Fruit fly (Drosophila melanogaster) whole organism, adult: ENCODE measurements around the gene CG8219.
A peak's percentile ranks its signal among the peaks of the same experiment; 100 is the strongest.

Experiments
- CG11617 ChIP-seq: fragments of 200-800 bp; sonication (Bioruptor generic); optimal IDR thresholded peaks from 2 replicates; lab custom pipeline; 2017; ENCODE audit warnings: mild to moderate bottlenecking, missing biosample characterization, missing genetic modification reagents, missing genetic modification characterization
- CG12768 ChIP-seq: fragments of 200-800 bp; sonication (Bioruptor generic); optimal IDR thresholded peaks from 2 replicates; lab custom pipeline; 2017; ENCODE audit warnings: missing biosample characterization, missing genetic modification characterization, mild to moderate bottlenecking, moderate library complexity, missing genetic modification reagents
- CG14711 ChIP-seq: fragments of 200-800 bp; sonication (Bioruptor generic); optimal IDR thresholded peaks from 2 replicates; lab custom pipeline; 2018; ENCODE audit warnings: missing biosample characterization, mild to moderate bottlenecking, missing genetic modification characterization, moderate library complexity
- CG1620 ChIP-seq: fragments of 200-800 bp; sonication (Bioruptor generic); optimal IDR thresholded peaks from 2 replicates; lab custom pipeline; 2016; ENCODE audit warnings: missing biosample characterization, missing genetic modification characterization
- CG33017 ChIP-seq: fragments of 200-800 bp; sonication (Bioruptor generic); optimal IDR thresholded peaks from 2 replicates; lab custom pipeline; 2018; ENCODE audit warnings: missing biosample characterization, mild to moderate bottlenecking, missing genetic modification characterization, moderate library complexity
- CG5204 ChIP-seq: fragments of 200-800 bp; sonication (Bioruptor generic); optimal IDR thresholded peaks from 2 replicates; lab custom pipeline; 2016; ENCODE audit warnings: missing biosample characterization, missing genetic modification characterization
- CG7045 ChIP-seq: fragments of 200-800 bp; sonication (Bioruptor generic); optimal IDR thresholded peaks from 2 replicates; lab custom pipeline; 2017; ENCODE audit warnings: missing biosample characterization, mild to moderate bottlenecking, missing genetic modification characterization
- CG7101 ChIP-seq: fragments of 200-800 bp; sonication (Bioruptor generic); optimal IDR thresholded peaks from 2 replicates; lab custom pipeline; 2018; ENCODE audit warnings: missing biosample characterization, mild to moderate bottlenecking, missing genetic modification characterization, moderate library complexity
- Clk ChIP-seq: fragments of 200-800 bp; sonication (Bioruptor generic); optimal IDR thresholded peaks from 2 replicates; lab custom pipeline; 2017; ENCODE audit warnings: missing biosample characterization, missing genetic modification characterization
- Crg-1 ChIP-seq: fragments of 200-800 bp; sonication (Bioruptor generic); optimal IDR thresholded peaks from 2 replicates; lab custom pipeline; 2016; ENCODE audit warnings: missing biosample characterization, missing genetic modification characterization
- Hr96 ChIP-seq: fragments of 200-800 bp; sonication (Bioruptor generic); optimal IDR thresholded peaks from 2 replicates; lab custom pipeline; 2016; ENCODE audit warnings: missing biosample characterization, missing genetic modification characterization
- Mnt ChIP-seq: fragments of 200-800 bp; sonication (Bioruptor generic); optimal IDR thresholded peaks from 2 replicates; lab custom pipeline; 2016; ENCODE audit warnings: missing biosample characterization, mild to moderate bottlenecking, missing genetic modification characterization
- bab1 ChIP-seq: fragments of 200-800 bp; sonication (Bioruptor generic); optimal IDR thresholded peaks from 3 replicates; lab custom pipeline; 2019; ENCODE audit warnings: missing biosample characterization, mild to moderate bottlenecking, missing genetic modification characterization, moderate library complexity
- cic ChIP-seq: fragments of 200-800 bp; sonication (Bioruptor generic); optimal IDR thresholded peaks from 2 replicates; lab custom pipeline; 2017; ENCODE audit warnings: missing biosample characterization, mild to moderate bottlenecking, missing genetic modification characterization, moderate library complexity
- cnc ChIP-seq, 2 experiments: fragments of >200 bp; optimal IDR thresholded peaks; 2 replicates each; lab custom pipeline; 2017
- kay ChIP-seq: fragments of 200-800 bp; sonication (Bioruptor generic); peaks from one replicate; lab custom pipeline; 2016; ENCODE audit warnings: missing biosample characterization, missing genetic modification characterization, borderline replicate concordance
- ovo ChIP-seq: fragments of 200-800 bp; sonication (Bioruptor generic); optimal IDR thresholded peaks from 2 replicates; lab custom pipeline; 2016; ENCODE audit warnings: missing biosample characterization, missing genetic modification characterization
- pad ChIP-seq: fragments of 200-800 bp; sonication (Bioruptor generic); optimal IDR thresholded peaks from 3 replicates; lab custom pipeline; 2017; ENCODE audit warnings: missing biosample characterization, missing genetic modification characterization, mild to moderate bottlenecking, moderate library complexity, missing genetic modification reagents
- tj ChIP-seq: fragments of 200-800 bp; sonication (Bioruptor generic); optimal IDR thresholded peaks from 3 replicates; lab custom pipeline; 2017; ENCODE audit warnings: missing biosample characterization, mild to moderate bottlenecking, missing genetic modification characterization, moderate library complexity
- toe ChIP-seq: fragments of 200-800 bp; sonication (Bioruptor generic); optimal IDR thresholded peaks from 2 replicates; lab custom pipeline; 2016; ENCODE audit warnings: missing biosample characterization, missing genetic modification characterization

The CG8219 gene

DNA sequence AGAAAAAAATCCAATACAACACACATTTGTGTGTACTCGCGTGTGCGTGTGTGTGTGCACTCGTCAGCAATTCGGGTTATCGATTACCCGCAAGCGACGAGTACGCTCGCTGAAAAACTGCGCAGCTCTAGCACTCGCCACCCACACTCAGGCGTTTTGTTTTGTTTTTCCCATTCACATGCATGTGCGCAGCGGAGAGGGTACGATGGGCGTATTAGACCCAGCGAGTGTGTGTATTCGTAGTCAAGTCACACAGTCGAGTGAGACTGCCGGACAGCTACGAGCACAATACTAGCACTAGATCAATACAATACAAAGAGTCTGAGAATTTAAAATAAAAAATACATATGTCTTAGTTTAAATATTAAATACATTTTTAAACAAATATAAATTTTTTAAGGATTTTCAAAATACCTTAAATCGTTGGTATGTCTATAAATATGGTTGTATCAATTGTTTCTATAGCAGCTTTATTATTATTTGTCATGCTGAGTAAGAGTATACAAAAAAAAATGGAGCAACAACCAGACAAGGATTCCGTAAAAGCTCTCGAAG is 15.3 kb upstream of the CG8219 start, which contains the start of the genes D19B and CG43293:
Gene D19B, minus strand, starts transcription at position 37 of the 555 bp plus-strand sequence.
Gene CG43293, plus strand, starts transcription at position 306 of the 555 bp plus-strand sequence.
- peak; percentile 65 for TF ChIP-seq Hr96
- peak; percentile 76 for TF ChIP-seq CG12768 (GFP tag; lab: Kevin White, UChicago)
- TF ChIP-seq CG14711 (tag; lab: Kevin White, UChicago) = peak; percentile 74
- TF ChIP-seq bab1 (GFP tag; lab: Kevin White, UChicago) = peak; percentile 84
- peak; percentile 54 for TF ChIP-seq Crg-1 (GFP tag; lab: Kevin White, UChicago)
- peak; percentile 100 for TF ChIP-seq Mnt
- TF ChIP-seq CG7045 = peak; percentile 78
- peak; percentile 76 for TF ChIP-seq CG1620 (GFP tag; lab: Kevin White, UChicago)
- TF ChIP-seq CG33017 (tag; lab: Kevin White, UChicago) = peak; percentile 75
- peak; percentile 98 for TF ChIP-seq cic (GFP tag; lab: Kevin White, UChicago)
- TF ChIP-seq tj (GFP tag; lab: Kevin White, UChicago) = peak; percentile 78
- TF ChIP-seq cnc (optimal IDR thresholded peaks at IDR 0.05; lab: Kevin White, UChicago) = no peak
- TF ChIP-seq pad (GFP tag; lab: Kevin White, UChicago) = peak; percentile 54
- peak; percentile 74 for TF ChIP-seq CG7101 (tag; lab: Kevin White, UChicago)
- peak; percentile 64 for TF ChIP-seq CG5204 (GFP tag; lab: Kevin White, UChicago)
- peak; percentile 3 for TF ChIP-seq ovo (GFP tag; lab: Kevin White, UChicago)
- TF ChIP-seq kay = no peak
- TF ChIP-seq toe (GFP tag; lab: Kevin White, UChicago) = peak; percentile 60
- peak; percentile 82 for TF ChIP-seq CG11617 (GFP tag; lab: Kevin White, UChicago)
- TF ChIP-seq Clk = peak; percentile 66

DNA sequence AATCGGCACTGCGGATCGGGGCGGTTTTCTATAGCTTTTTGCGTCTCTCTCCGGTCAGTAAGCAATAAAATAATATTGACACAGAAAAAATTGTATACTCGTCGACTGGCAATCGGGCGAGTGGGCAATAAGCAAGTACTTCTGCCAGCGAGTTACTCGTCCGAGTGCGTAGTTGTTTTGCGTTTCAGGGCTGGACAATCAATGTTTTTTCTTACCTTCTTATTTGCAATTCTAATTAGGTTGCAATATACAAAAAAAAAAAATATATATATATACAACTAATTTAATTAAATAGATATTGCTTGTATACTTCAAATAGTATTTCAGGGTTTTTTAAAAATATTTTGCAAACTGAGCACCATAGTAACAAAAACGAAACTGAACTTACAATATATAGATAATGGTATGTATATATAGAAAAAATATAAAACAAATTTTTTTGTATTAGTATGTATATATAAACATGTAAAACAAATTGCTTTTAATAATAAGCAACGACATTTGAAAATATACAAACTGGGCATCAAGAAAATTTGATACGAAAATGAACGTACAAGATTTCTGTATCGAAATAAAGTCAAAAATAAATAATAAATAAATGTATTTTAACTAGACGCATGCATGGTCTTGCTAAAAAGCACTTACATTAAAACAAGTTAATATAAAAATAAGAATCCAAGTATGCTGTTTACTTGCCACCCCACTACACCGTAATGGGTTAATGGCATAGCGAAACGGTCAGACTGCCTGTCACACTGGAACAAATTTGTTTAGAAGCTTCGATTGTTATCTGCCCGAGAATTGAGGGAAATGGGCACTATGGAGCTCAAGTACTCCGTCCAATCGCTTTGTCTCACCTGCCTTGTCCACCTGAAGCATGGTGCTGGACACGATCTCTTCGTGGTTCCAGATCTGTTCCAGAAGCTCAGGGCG is 11.0 kb upstream of the CG8219 start, which contains the start of the genes D19A and CG7386:
Gene D19A, minus strand, starts transcription at position 129 of the 933 bp plus-strand sequence.
Gene CG7386, plus strand, starts transcription at position 751 of the 933 bp plus-strand sequence.
- no peak for TF ChIP-seq cnc (optimal IDR thresholded peaks at IDR 0.05; lab: Kevin White, UChicago)
- no peak for TF ChIP-seq cic (GFP tag; lab: Kevin White, UChicago)
- TF ChIP-seq Mnt = peak; percentile 49
- peak; percentile 61 for TF ChIP-seq CG11617 (GFP tag; lab: Kevin White, UChicago)
- peak; percentile 33 for TF ChIP-seq CG5204 (GFP tag; lab: Kevin White, UChicago)
- peak; percentile 53 for TF ChIP-seq toe (GFP tag; lab: Kevin White, UChicago)
- TF ChIP-seq bab1 (GFP tag; lab: Kevin White, UChicago) = peak; percentile 79
- peak; percentile 72 for TF ChIP-seq CG7101 (tag; lab: Kevin White, UChicago)
- peak; percentile 27 for TF ChIP-seq CG7045
- peak; percentile 60 for TF ChIP-seq CG1620 (GFP tag; lab: Kevin White, UChicago)
- TF ChIP-seq ovo (GFP tag; lab: Kevin White, UChicago) = no peak
- TF ChIP-seq Hr96 = peak; percentile 31
- TF ChIP-seq CG14711 (tag; lab: Kevin White, UChicago) = peak; percentile 27
- TF ChIP-seq pad (GFP tag; lab: Kevin White, UChicago) = no peak
- peak; percentile 24 for TF ChIP-seq tj (GFP tag; lab: Kevin White, UChicago)
- peak; percentile 1 for TF ChIP-seq CG12768 (GFP tag; lab: Kevin White, UChicago)
- no peak for TF ChIP-seq kay
- peak; percentile 70 for TF ChIP-seq CG33017 (tag; lab: Kevin White, UChicago)
- no peak for TF ChIP-seq Crg-1 (GFP tag; lab: Kevin White, UChicago)
- no peak for TF ChIP-seq Clk

DNA sequence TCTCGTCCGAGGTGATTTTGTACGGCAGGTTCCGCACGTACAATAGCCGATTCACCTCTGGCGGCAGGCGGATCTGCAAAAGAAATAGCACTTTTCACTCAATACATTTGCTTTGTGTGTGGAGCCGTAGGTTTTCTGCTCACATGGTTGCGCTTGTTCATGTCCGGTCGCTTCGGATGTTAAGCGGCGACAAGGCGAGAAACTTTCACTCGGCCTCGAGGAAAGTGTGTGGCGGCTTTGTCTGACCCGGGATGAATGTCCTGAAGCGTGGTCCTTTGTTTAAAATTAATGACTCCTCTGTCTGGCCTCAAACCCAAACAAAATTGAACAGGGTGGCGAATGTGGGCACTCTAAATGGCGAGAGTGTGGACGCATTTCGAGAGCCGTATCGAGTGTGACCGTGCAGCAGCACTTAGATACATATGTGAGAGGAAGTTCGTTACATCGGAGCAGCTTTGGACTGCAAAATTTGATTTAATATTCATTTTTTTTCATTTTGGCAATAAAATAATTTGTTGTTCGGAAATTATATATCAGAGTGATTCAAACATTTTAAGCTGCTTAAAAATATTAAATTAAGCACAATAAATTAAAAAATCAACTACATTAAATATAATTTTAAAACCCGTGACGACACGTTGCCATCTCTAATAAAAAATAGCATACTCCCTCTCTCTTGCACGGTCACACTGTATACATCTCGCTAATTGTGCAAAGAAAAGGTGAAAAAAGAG is 7.3 kb upstream of the CG8219 start, which contains the start of the genes Sf3b6 and Tnpo:
Gene Sf3b6, minus strand, starts transcription at position 358 of the 734 bp plus-strand sequence.
Gene Tnpo, plus strand, starts transcription at position 659 of the 734 bp plus-strand sequence.
- TF ChIP-seq CG5204 (GFP tag; lab: Kevin White, UChicago) = peak; percentile 78
- TF ChIP-seq Mnt = peak; percentile 52
- peak; percentile 90 for TF ChIP-seq toe (GFP tag; lab: Kevin White, UChicago)
- peak; percentile 72 for TF ChIP-seq CG14711 (tag; lab: Kevin White, UChicago)
- no peak for TF ChIP-seq cic (GFP tag; lab: Kevin White, UChicago)
- peak; percentile 78 for TF ChIP-seq Hr96
- peak; percentile 85 for TF ChIP-seq CG11617 (GFP tag; lab: Kevin White, UChicago)
- peak; percentile 86 for TF ChIP-seq CG7101 (tag; lab: Kevin White, UChicago)
- peak; percentile 84 for TF ChIP-seq CG1620 (GFP tag; lab: Kevin White, UChicago)
- no peak for TF ChIP-seq cnc (optimal IDR thresholded peaks at IDR 0.05; lab: Kevin White, UChicago)
- TF ChIP-seq CG12768 (GFP tag; lab: Kevin White, UChicago) = peak; percentile 84
- TF ChIP-seq CG33017 (tag; lab: Kevin White, UChicago) = peak; percentile 75
- peak; percentile 77 for TF ChIP-seq CG7045
- TF ChIP-seq bab1 (GFP tag; lab: Kevin White, UChicago) = peak; percentile 70
- TF ChIP-seq kay = no peak
- TF ChIP-seq pad (GFP tag; lab: Kevin White, UChicago) = peak; percentile 66
- peak; percentile 74 for TF ChIP-seq Crg-1 (GFP tag; lab: Kevin White, UChicago)
- peak; percentile 67 for TF ChIP-seq tj (GFP tag; lab: Kevin White, UChicago)
- peak; percentile 73 for TF ChIP-seq ovo (GFP tag; lab: Kevin White, UChicago)
- TF ChIP-seq Clk = peak; percentile 79

DNA sequence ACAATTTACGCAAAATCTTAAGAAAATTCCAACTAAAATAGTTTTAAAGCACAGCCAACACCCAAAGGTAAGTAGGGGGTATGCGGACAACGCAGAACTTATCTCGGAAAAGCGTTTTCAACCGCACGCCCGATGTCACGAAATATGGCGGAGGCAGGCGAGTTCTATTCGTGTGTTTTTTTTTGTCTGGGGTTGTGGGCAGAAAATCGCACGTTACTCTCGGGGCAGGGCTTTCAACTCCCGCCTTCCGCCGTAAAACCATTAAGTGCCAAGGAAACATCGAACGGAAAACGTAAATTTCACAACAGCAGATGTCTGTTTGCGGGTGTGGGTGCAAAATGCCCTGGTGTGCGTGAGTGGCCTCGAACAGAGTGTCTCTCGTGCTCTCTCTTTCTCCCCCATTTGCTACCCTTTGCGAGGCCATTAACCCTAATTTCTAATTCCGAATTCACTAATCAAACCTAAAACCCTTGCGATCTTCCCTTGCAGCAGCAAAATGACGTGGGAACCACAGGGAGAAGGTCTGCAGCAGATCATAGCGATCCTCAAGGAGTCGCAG is 6.6 kb upstream of the CG8219 start:
- TF ChIP-seq CG12768 (GFP tag; lab: Kevin White, UChicago) (no peak), tj (GFP tag; lab: Kevin White, UChicago) (no peak), kay (no peak), ovo (GFP tag; lab: Kevin White, UChicago) (peak; percentile 21), CG14711 (tag; lab: Kevin White, UChicago) (no peak), Clk (no peak), CG11617 (GFP tag; lab: Kevin White, UChicago) (no peak)
